Worm (Caenorhabditis elegans) whole organism, L1 larva: ENCODE data around the gene C29F5.8.

ENCODE experiments used
- C04F5.9 ChIP-seq: sonication (generic microtip); optimal IDR thresholded peaks from 2 replicates; lab custom pipeline; 2016; ENCODE audit warnings: missing genetic modification characterization, missing compliant biosample characterization
- C16A3.4 ChIP-seq: fragments of 150-350 bp; optimal IDR thresholded peaks from 2 replicates; lab custom pipeline; 2014; ENCODE audit warnings: missing biosample characterization, missing genetic modification characterization
- Y116A8C.19 ChIP-seq: sonication (generic microtip); optimal IDR thresholded peaks from 2 replicates; lab custom pipeline; 2016; ENCODE audit warnings: missing compliant biosample characterization, missing genetic modification characterization, borderline replicate concordance
- alr-1 ChIP-seq: fragments of 200-800 bp; sonication (Bioruptor generic); optimal IDR thresholded peaks from 2 replicates; lab custom pipeline; 2018; ENCODE audit warnings: borderline replicate concordance, mild to moderate bottlenecking, missing genetic modification characterization, missing compliant biosample characterization
- ama-1 ChIP-seq: fragments of 150-350 bp; optimal IDR thresholded peaks from 2 replicates; lab custom pipeline; 2014
- blmp-1 ChIP-seq: fragments of 150-350 bp; optimal IDR thresholded peaks from 2 replicates; lab custom pipeline; 2014; ENCODE audit warnings: missing biosample characterization, missing genetic modification characterization
- ceh-63 ChIP-seq: fragments of 200-800 bp; sonication (Bioruptor generic); optimal IDR thresholded peaks from 2 replicates; lab custom pipeline; 2018; ENCODE audit warnings: mild to moderate bottlenecking, missing genetic modification characterization, missing compliant biosample characterization
- ceh-8 ChIP-seq: fragments of 200-800 bp; sonication (Bioruptor generic); optimal IDR thresholded peaks from 2 replicates; lab custom pipeline; 2018; ENCODE audit warnings: mild to moderate bottlenecking, missing genetic modification characterization, moderate library complexity, missing compliant biosample characterization
- ceh-82 ChIP-seq, 3 experiments: fragments of 150-350 bp in 1 of 3; sonication (generic microtip) in 2 of 3; optimal IDR thresholded peaks; 2 replicates each; lab custom pipeline; 2014 to 2017; ENCODE audit warnings: missing biosample characterization in 3 of 3, missing genetic modification characterization in 3 of 3
- ceh-88 ChIP-seq: fragments of 200-800 bp; sonication (Bioruptor generic); IDR thresholded peaks from 2 replicates; pipeline ENCODE4 v1.3.6; 2022; ENCODE audit warnings: missing genetic modification characterization, missing compliant biosample characterization
- ceh-90 ChIP-seq: sonication (generic microtip); optimal IDR thresholded peaks from 2 replicates; lab custom pipeline; 2016; ENCODE audit warnings: missing genetic modification characterization, missing compliant biosample characterization
- dpl-1 ChIP-seq, 3 experiments: fragments of 150-350 bp in 2 of 3; sonication (generic microtip) in 1 of 3; optimal IDR thresholded peaks; 2 replicates each; lab custom pipeline; 2014 to 2017; ENCODE audit warnings: missing biosample characterization in 3 of 3, missing genetic modification characterization in 3 of 3, missing genetic modification reagents in 3 of 3
- dsc-1 ChIP-seq: sonication (generic microtip); optimal IDR thresholded peaks from 2 replicates; lab custom pipeline; 2016; ENCODE audit warnings: mild to moderate bottlenecking, missing genetic modification characterization, missing compliant biosample characterization
- efl-1 ChIP-seq, 4 experiments: fragments of 150-350 bp; optimal IDR thresholded peaks in 3 of 4; peaks in 1 of 4; 1 replicate in 1 of 4; 2 replicates in 3 of 4; lab custom pipeline; 2014; ENCODE audit warnings: missing biosample characterization in 2 of 4, missing genetic modification characterization in 2 of 4, missing genetic modification reagents in 2 of 4
- egl-13 ChIP-seq: sonication (generic microtip); optimal IDR thresholded peaks from 2 replicates; lab custom pipeline; 2016; ENCODE audit warnings: missing genotype, missing genetic modification reagents, missing genetic modification characterization, missing compliant biosample characterization
- egl-27 ChIP-seq, 2 experiments: fragments of 150-350 bp in 1 of 2; sonication (generic microtip); optimal IDR thresholded peaks; 3 replicates each; lab custom pipeline; 2017 to 2018; ENCODE audit warnings: missing biosample characterization in 2 of 2, missing genetic modification characterization in 2 of 2, missing genetic modification reagents in 2 of 2
- elt-2 ChIP-seq: sonication (generic microtip); optimal IDR thresholded peaks from 2 replicates; lab custom pipeline; 2016; ENCODE audit warnings: missing genetic modification characterization, mild to moderate bottlenecking, inconsistent platforms, missing compliant biosample characterization, missing genetic modification reagents
- elt-3 ChIP-seq, 6 experiments: fragments of 150-350 bp in 1 of 6; sonication (generic microtip); optimal IDR thresholded peaks; 2 replicates each; lab custom pipeline; 2017 to 2018; ENCODE audit warnings: missing biosample characterization in 6 of 6, missing genetic modification characterization in 6 of 6, inconsistent platforms in 1 of 6
- ets-5 ChIP-seq: fragments of 200-800 bp; sonication (Bioruptor generic); IDR thresholded peaks from 2 replicates; pipeline ENCODE4 v1.3.6; 2022; ENCODE audit warnings: missing genetic modification characterization, missing compliant biosample characterization
- fkh-4 ChIP-seq: sonication (generic microtip); optimal IDR thresholded peaks from 2 replicates; lab custom pipeline; 2016; ENCODE audit warnings: missing compliant biosample characterization, missing genetic modification characterization, borderline replicate concordance
- fkh-8 ChIP-seq: sonication (generic microtip); optimal IDR thresholded peaks from 2 replicates; lab custom pipeline; 2016; ENCODE audit warnings: mild to moderate bottlenecking, missing genetic modification characterization, missing compliant biosample characterization
- fos-1 ChIP-seq: fragments of 150-350 bp; optimal IDR thresholded peaks from 2 replicates; lab custom pipeline; 2014; ENCODE audit warnings: missing biosample characterization, missing genetic modification characterization
- hpl-2 ChIP-seq: fragments of 150-350 bp; optimal IDR thresholded peaks from 2 replicates; lab custom pipeline; 2014; ENCODE audit warnings: missing biosample characterization, missing genetic modification reagents, missing genetic modification characterization
- irx-1 ChIP-seq: sonication (generic microtip); optimal IDR thresholded peaks from 2 replicates; lab custom pipeline; 2016; ENCODE audit warnings: missing genetic modification characterization, missing compliant biosample characterization
- isw-1 ChIP-seq: fragments of 200-800 bp; sonication (Bioruptor generic); IDR thresholded peaks from 2 replicates; pipeline ENCODE4 v1.3.6; 2022; ENCODE audit warnings: missing genetic modification characterization, missing compliant biosample characterization
- lin-13 ChIP-seq: fragments of 150-350 bp; optimal IDR thresholded peaks from 2 replicates; lab custom pipeline; 2014; ENCODE audit warnings: missing biosample characterization, missing genetic modification reagents, missing genetic modification characterization
- lin-15B ChIP-seq: fragments of 150-350 bp; sonication (generic microtip); optimal IDR thresholded peaks from 3 replicates; lab custom pipeline; 2014; ENCODE audit warnings: missing biosample characterization, missing genetic modification characterization
- lin-35 ChIP-seq, 2 experiments: fragments of 150-350 bp; optimal IDR thresholded peaks; 2 replicates each; lab custom pipeline; 2014; ENCODE audit warnings: missing biosample characterization in 2 of 2, missing genetic modification characterization in 2 of 2, missing genetic modification reagents in 2 of 2
- lin-39 ChIP-seq: fragments of 150-350 bp; optimal IDR thresholded peaks from 2 replicates; lab custom pipeline; 2014; ENCODE audit warnings: missing biosample characterization, missing genetic modification reagents, missing genetic modification characterization
- lsy-2 ChIP-seq, 2 experiments: fragments of 150-350 bp; optimal IDR thresholded peaks; 2 replicates each; lab custom pipeline; 2014; ENCODE audit warnings: missing biosample characterization in 2 of 2, missing genetic modification characterization in 2 of 2
- mdl-1 ChIP-seq, 2 experiments: fragments of 150-350 bp; optimal IDR thresholded peaks; 2 replicates each; lab custom pipeline; 2014 to 2017; ENCODE audit warnings: missing biosample characterization in 2 of 2, missing genetic modification characterization in 2 of 2, inconsistent platforms in 1 of 2
- mef-2 ChIP-seq: fragments of 150-350 bp; optimal IDR thresholded peaks from 2 replicates; lab custom pipeline; 2014; ENCODE audit warnings: missing biosample characterization, missing genetic modification characterization
- nhr-20 ChIP-seq: sonication (generic microtip); optimal IDR thresholded peaks from 2 replicates; lab custom pipeline; 2016; ENCODE audit warnings: mild to moderate bottlenecking, missing genetic modification characterization, missing compliant biosample characterization
- nhr-237 ChIP-seq: fragments of 150-350 bp; optimal IDR thresholded peaks from 2 replicates; lab custom pipeline; 2014; ENCODE audit warnings: missing biosample characterization, missing genetic modification characterization
- nhr-47 ChIP-seq: sonication (generic microtip); optimal IDR thresholded peaks from 2 replicates; lab custom pipeline; 2016; ENCODE audit warnings: mild to moderate bottlenecking, missing genetic modification characterization, moderate library complexity, missing compliant biosample characterization
- nhr-85 ChIP-seq: sonication (generic microtip); peaks from one replicate; lab custom pipeline; 2016; ENCODE audit warnings: missing genetic modification characterization, inconsistent platforms, missing compliant biosample characterization
- nhr-90 ChIP-seq: sonication (generic microtip); optimal IDR thresholded peaks from 2 replicates; lab custom pipeline; 2016; ENCODE audit warnings: mild to moderate bottlenecking, missing genetic modification characterization, missing compliant biosample characterization; ENCODE audit not compliant: poor library complexity
- pag-3 ChIP-seq: sonication (generic microtip); optimal IDR thresholded peaks from 2 replicates; lab custom pipeline; 2017; ENCODE audit warnings: missing genetic modification characterization, mild to moderate bottlenecking, missing compliant biosample characterization, antibody characterized with exemption, borderline replicate concordance; ENCODE audit not compliant: insufficient read depth
- pax-3 ChIP-seq: fragments of 200-800 bp; sonication (Bioruptor generic); optimal IDR thresholded peaks from 2 replicates; lab custom pipeline; 2018; ENCODE audit warnings: mild to moderate bottlenecking, missing genetic modification characterization, moderate library complexity, missing compliant biosample characterization
- pqm-1 ChIP-seq: sonication (generic microtip); optimal IDR thresholded peaks from 3 replicates; lab custom pipeline; 2017; ENCODE audit warnings: missing biosample characterization, missing genetic modification characterization
- rnt-1 ChIP-seq: sonication (generic microtip); optimal IDR thresholded peaks from 2 replicates; lab custom pipeline; 2016; ENCODE audit warnings: mild to moderate bottlenecking, missing genetic modification characterization, moderate library complexity, missing compliant biosample characterization
- snu-23 ChIP-seq: sonication (generic microtip); optimal IDR thresholded peaks from 2 replicates; lab custom pipeline; 2016; ENCODE audit warnings: missing genetic modification characterization, missing compliant biosample characterization
- sptf-1 ChIP-seq: fragments of 150-350 bp; optimal IDR thresholded peaks from 2 replicates; lab custom pipeline; 2014; ENCODE audit warnings: missing biosample characterization, missing genetic modification characterization
- tlp-1 ChIP-seq: fragments of 150-350 bp; optimal IDR thresholded peaks from 2 replicates; lab custom pipeline; 2014; ENCODE audit warnings: missing biosample characterization, missing genetic modification characterization
- unc-30 ChIP-seq: sonication (generic microtip); optimal IDR thresholded peaks from 2 replicates; lab custom pipeline; 2017; ENCODE audit warnings: missing biosample characterization, missing genetic modification characterization
- unc-62 ChIP-seq: fragments of 150-350 bp; optimal IDR thresholded peaks from 2 replicates; lab custom pipeline; 2014; ENCODE audit warnings: missing biosample characterization, missing genetic modification reagents, missing genetic modification characterization
- unc-86 ChIP-seq: sonication (generic microtip); optimal IDR thresholded peaks from 2 replicates; lab custom pipeline; 2016; ENCODE audit warnings: missing genetic modification characterization, missing compliant biosample characterization
- unc-98 ChIP-seq: fragments of 200-800 bp; sonication (Bioruptor generic); IDR thresholded peaks from 2 replicates; pipeline ENCODE4 v1.3.6; 2022; ENCODE audit warnings: missing genetic modification characterization, missing compliant biosample characterization
- xbp-1 ChIP-seq: sonication (generic microtip); optimal IDR thresholded peaks from 2 replicates; lab custom pipeline; 2016; ENCODE audit warnings: missing genetic modification characterization, missing compliant biosample characterization
- zag-1 ChIP-seq: fragments of 150-350 bp; optimal IDR thresholded peaks from 2 replicates; lab custom pipeline; 2014; ENCODE audit warnings: missing biosample characterization, missing genetic modification characterization
- zip-4 ChIP-seq: fragments of 200-800 bp; sonication (Bioruptor generic); optimal IDR thresholded peaks from 2 replicates; lab custom pipeline; 2018; ENCODE audit warnings: mild to moderate bottlenecking, missing genetic modification characterization, moderate library complexity, missing compliant biosample characterization
- ztf-11 ChIP-seq, 2 experiments: sonication (generic microtip); optimal IDR thresholded peaks; 2 replicates each; lab custom pipeline; 2016 to 2017; ENCODE audit warnings: missing genetic modification characterization in 2 of 2, missing biosample characterization in 1 of 2, missing compliant biosample characterization in 1 of 2
- ztf-4 ChIP-seq: fragments of 150-350 bp; optimal IDR thresholded peaks from 2 replicates; lab custom pipeline; 2014; ENCODE audit warnings: missing biosample characterization, missing genetic modification characterization

Gene C29F5.8

ce11 chrII:6328672-6329071 lies 22.4 kb downstream of the C29F5.8 start (continued):
- TF ChIP-seq ceh-8 (GFP tag; lab: Kevin White, UChicago) (no peak), zag-1 (no peak), sptf-1 (no peak), ceh-63 (GFP tag; lab: Kevin White, UChicago) (no peak), unc-86 (tag; lab: Kevin White, UChicago) (no peak), pax-3 (tag; lab: Kevin White, UChicago) (no peak), ama-1 (lab: Kevin White, UChicago) (peak; percentile 37), mef-2 (no peak), ceh-88 (no peak), fkh-4 (tag; lab: Kevin White, UChicago) (no peak), ztf-11 (tag; optimal IDR thresholded peaks at IDR 0.05; lab: Kevin White, UChicago) (no peak), zip-4 (GFP tag; lab: Kevin White, UChicago) (no peak), elt-3 (tag; optimal IDR thresholded peaks at IDR 0.05; lab: Kevin White, UChicago) (no peak), isw-1 (GFP tag; lab: Robert Waterston, UW) (no peak), C16A3.4 (tag; lab: Kevin White, UChicago) (no peak), C04F5.9 (tag; lab: Kevin White, UChicago) (no peak), ceh-90 (no peak), efl-1 (optimal IDR thresholded peaks at IDR 0.05; lab: Kevin White, UChicago) (no peak), efl-1 (GFP tag; optimal IDR thresholded peaks at IDR 0.05 in 1 of 2; lab: Kevin White, UChicago) (peak in 1 of 2 experiments; percentile 43), elt-2 (tag; lab: Kevin White, UChicago) (peak; percentile 95), lin-13 (GFP tag; lab: Kevin White, UChicago) (no peak), rnt-1 (tag; lab: Kevin White, UChicago) (no peak), unc-30 (tag; lab: Kevin White, UChicago) (no peak), fos-1 (tag; lab: Kevin White, UChicago) (no peak), dsc-1 (tag; lab: Kevin White, UChicago) (no peak), snu-23 (GFP tag; lab: Kevin White, UChicago) (no peak), dpl-1 (GFP tag; optimal IDR thresholded peaks at IDR 0.05; lab: Kevin White, UChicago) (no peak), tlp-1 (tag; lab: Kevin White, UChicago) (peak; percentile 30), nhr-90 (tag; lab: Kevin White, UChicago) (peak; percentile 38), egl-27 (tag; optimal IDR thresholded peaks at IDR 0.05; lab: Kevin White, UChicago) (no peak), lin-35 (GFP tag; optimal IDR thresholded peaks at IDR 0.05; lab: Kevin White, UChicago) (peak in 1 of 2 experiments; percentile 65), lin-15B (no peak), nhr-20 (tag; lab: Kevin White, UChicago) (peak; percentile 4), blmp-1 (tag; lab: Kevin White, UChicago) (no peak), unc-62 (no peak), xbp-1 (tag; lab: Kevin White, UChicago) (no peak), pqm-1 (tag; lab: Kevin White, UChicago) (peak; percentile 37), Y116A8C.19 (tag; lab: Kevin White, UChicago) (no peak), nhr-47 (tag; lab: Kevin White, UChicago) (no peak), lin-39 (tag; lab: Kevin White, UChicago) (no peak), nhr-85 (tag; lab: Kevin White, UChicago) (no peak), pag-3 (no peak), fkh-8 (no peak), nhr-237 (tag; lab: Kevin White, UChicago) (no peak), ceh-82 (tag; optimal IDR thresholded peaks at IDR 0.05; lab: Kevin White, UChicago) (no peak), irx-1 (no peak), lsy-2 (tag; optimal IDR thresholded peaks at IDR 0.05; lab: Kevin White, UChicago) (peak in 1 of 2 experiments; percentile 13), egl-13 (no peak), ets-5 (GFP tag; lab: Robert Waterston, UW) (no peak), alr-1 (tag; lab: Kevin White, UChicago) (no peak), hpl-2 (GFP tag; lab: Kevin White, UChicago) (no peak), mdl-1 (tag; optimal IDR thresholded peaks at IDR 0.05; lab: Kevin White, UChicago) (no peak), unc-98 (GFP tag; lab: Robert Waterston, UW) (no peak), ztf-4 (tag; lab: Kevin White, UChicago) (no peak)
